Worm (Caenorhabditis elegans) whole organism, L3 larva: ENCODE data around the gene memb-1.

Source experiments
- R02D3.7 ChIP-seq: fragments of 150-350 bp; optimal IDR thresholded peaks from 2 replicates; lab custom pipeline; 2014; ENCODE audit warnings: missing biosample characterization, missing genetic modification characterization
- ZK546.5 ChIP-seq: sonication (generic microtip); optimal IDR thresholded peaks from 2 replicates; lab custom pipeline; 2017; ENCODE audit warnings: missing biosample characterization, missing genetic modification characterization
- ama-1 ChIP-seq: fragments of 150-350 bp; optimal IDR thresholded peaks from 2 replicates; lab custom pipeline; 2018
- ceh-16 ChIP-seq: sonication (generic microtip); optimal IDR thresholded peaks from 2 replicates; lab custom pipeline; 2017; ENCODE audit warnings: missing biosample characterization, missing genetic modification characterization
- ceh-28 ChIP-seq: fragments of 150-350 bp; optimal IDR thresholded peaks from 2 replicates; lab custom pipeline; 2014; ENCODE audit warnings: missing biosample characterization, missing genetic modification reagents, missing genetic modification characterization
- ceh-82 ChIP-seq: fragments of 150-350 bp; optimal IDR thresholded peaks from 2 replicates; lab custom pipeline; 2014; ENCODE audit warnings: missing biosample characterization, missing genetic modification characterization
- ceh-9 ChIP-seq: sonication (generic microtip); optimal IDR thresholded peaks from 2 replicates; lab custom pipeline; 2018; ENCODE audit warnings: missing biosample characterization, missing genetic modification characterization
- egl-5 ChIP-seq: fragments of 150-350 bp; optimal IDR thresholded peaks from 2 replicates; lab custom pipeline; 2017; ENCODE audit warnings: missing biosample characterization, missing genetic modification reagents, missing genetic modification characterization, inconsistent platforms
- elt-2 ChIP-seq: sonication (generic microtip); optimal IDR thresholded peaks from 2 replicates; lab custom pipeline; 2016; ENCODE audit warnings: missing genetic modification reagents, mild to moderate bottlenecking, missing genetic modification characterization, missing compliant biosample characterization
- eor-1 ChIP-seq, 2 experiments: fragments of 150-350 bp; optimal IDR thresholded peaks; 2 replicates each; lab custom pipeline; 2014 to 2018; ENCODE audit warnings: missing biosample characterization in 2 of 2, missing genetic modification characterization in 2 of 2
- fkh-10 ChIP-seq: sonication (generic microtip); optimal IDR thresholded peaks from 2 replicates; lab custom pipeline; 2017; ENCODE audit warnings: missing biosample characterization, missing genetic modification reagents, missing genetic modification characterization
- fkh-2 ChIP-seq: fragments of 150-350 bp; optimal IDR thresholded peaks from 2 replicates; lab custom pipeline; 2014; ENCODE audit warnings: missing biosample characterization, missing genetic modification reagents, missing genetic modification characterization
- hmg-11 ChIP-seq: sonication (generic microtip); optimal IDR thresholded peaks from 2 replicates; lab custom pipeline; 2016; ENCODE audit warnings: missing genetic modification characterization, missing compliant biosample characterization
- jun-1 ChIP-seq: fragments of 150-350 bp; optimal IDR thresholded peaks from 2 replicates; lab custom pipeline; 2014; ENCODE audit warnings: missing biosample characterization, missing genetic modification reagents, missing genetic modification characterization
- lin-15B ChIP-seq: fragments of 150-350 bp; optimal IDR thresholded peaks from 2 replicates; lab custom pipeline; 2014; ENCODE audit warnings: missing biosample characterization, missing genetic modification characterization
- lin-39 ChIP-seq: fragments of 150-350 bp; optimal IDR thresholded peaks from 2 replicates; lab custom pipeline; 2018; ENCODE audit warnings: missing biosample characterization, missing genetic modification reagents, missing genetic modification characterization
- mml-1 ChIP-seq: fragments of 150-350 bp; sonication (generic microtip); optimal IDR thresholded peaks from 3 replicates; lab custom pipeline; 2014; ENCODE audit warnings: missing biosample characterization, missing genetic modification characterization
- nfya-1 ChIP-seq: sonication (generic microtip); optimal IDR thresholded peaks from 2 replicates; lab custom pipeline; 2017; ENCODE audit warnings: missing genetic modification characterization, mild to moderate bottlenecking, missing compliant biosample characterization, antibody characterized with exemption, moderate library complexity; ENCODE audit not compliant: insufficient read depth
- nhr-11 ChIP-seq: fragments of 150-350 bp; optimal IDR thresholded peaks from 2 replicates; lab custom pipeline; 2014; ENCODE audit warnings: missing biosample characterization, missing genetic modification characterization
- nhr-12 ChIP-seq: fragments of 150-350 bp; optimal IDR thresholded peaks from 2 replicates; lab custom pipeline; 2014; ENCODE audit warnings: missing biosample characterization, missing genetic modification characterization
- nhr-23 ChIP-seq: fragments of 150-350 bp; optimal IDR thresholded peaks from 2 replicates; lab custom pipeline; 2014; ENCODE audit warnings: missing biosample characterization, missing genetic modification reagents, missing genetic modification characterization
- nhr-25 ChIP-seq: sonication (generic microtip); optimal IDR thresholded peaks from 2 replicates; lab custom pipeline; 2017; ENCODE audit warnings: missing biosample characterization, missing genetic modification characterization
- nhr-28 ChIP-seq: fragments of 150-350 bp; optimal IDR thresholded peaks from 2 replicates; lab custom pipeline; 2014; ENCODE audit warnings: missing biosample characterization, missing genetic modification characterization
- nhr-77 ChIP-seq: fragments of 150-350 bp; optimal IDR thresholded peaks from 2 replicates; lab custom pipeline; 2014; ENCODE audit warnings: missing biosample characterization, missing genetic modification characterization
- pha-4 ChIP-seq: fragments of 150-350 bp; optimal IDR thresholded peaks from 2 replicates; lab custom pipeline; 2014; ENCODE audit warnings: missing biosample characterization, missing genetic modification reagents, missing genetic modification characterization
- sea-2 ChIP-seq: fragments of 150-350 bp; sonication (generic microtip); optimal IDR thresholded peaks from 4 replicates; lab custom pipeline; 2014; ENCODE audit warnings: missing biosample characterization, missing genetic modification reagents, missing genetic modification characterization
- snpc-4 ChIP-seq: fragments of 150-350 bp; optimal IDR thresholded peaks from 2 replicates; lab custom pipeline; 2014; ENCODE audit warnings: missing biosample characterization, missing genetic modification characterization
- tbx-2 ChIP-seq: sonication (generic microtip); optimal IDR thresholded peaks from 2 replicates; lab custom pipeline; 2016; ENCODE audit warnings: mild to moderate bottlenecking, missing genetic modification characterization, missing compliant biosample characterization
- zag-1 ChIP-seq: fragments of 150-350 bp; optimal IDR thresholded peaks from 2 replicates; lab custom pipeline; 2014; ENCODE audit warnings: missing biosample characterization, missing genetic modification characterization
- ztf-4 ChIP-seq: fragments of 150-350 bp; optimal IDR thresholded peaks from 2 replicates; lab custom pipeline; 2014; ENCODE audit warnings: missing biosample characterization, missing genetic modification characterization

The memb-1 gene

DNA sequence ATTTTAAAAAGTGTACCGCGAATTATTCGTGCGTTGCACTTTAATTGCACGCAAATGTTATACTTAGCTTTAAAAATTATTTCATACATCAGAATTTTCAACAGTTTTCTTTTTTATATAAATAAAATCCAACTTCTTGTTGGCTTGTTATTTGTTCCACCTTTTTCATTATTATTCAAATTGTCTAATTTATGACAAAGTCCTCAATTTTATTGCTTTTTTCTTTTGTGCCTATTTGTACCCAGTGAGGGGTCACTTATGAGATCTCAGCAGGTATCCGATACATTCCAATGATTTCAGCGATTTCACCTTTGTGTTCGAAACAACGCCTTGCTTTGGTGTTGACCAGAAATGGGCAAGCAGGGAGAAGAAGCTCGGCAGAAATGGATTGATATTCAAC, 44.0 kb downstream of the memb-1 start, which contains the start of gene fln-2:
fln-2 (plus strand) TSS at position 301 of the 400 bp plus-strand sequence.
- TF ChIP-seq nhr-77 (tag; lab: Kevin White, UChicago) (no peak), lin-39 (tag; lab: Kevin White, UChicago) (no peak), tbx-2 (tag; lab: Kevin White, UChicago) (no peak), ZK546.5 (tag; lab: Kevin White, UChicago) (no peak), jun-1 (tag; lab: Kevin White, UChicago) (no peak), hmg-11 (tag; lab: Kevin White, UChicago) (no peak), nhr-28 (no peak), sea-2 (GFP tag; lab: Kevin White, UChicago) (no peak), nhr-23 (tag; lab: Kevin White, UChicago) (no peak), egl-5 (tag; lab: Kevin White, UChicago) (no peak), snpc-4 (no peak), elt-2 (tag; lab: Kevin White, UChicago) (no peak), ztf-4 (tag; lab: Kevin White, UChicago) (no peak), nhr-11 (no peak), ceh-82 (tag; lab: Kevin White, UChicago) (no peak), ceh-9 (tag; lab: Kevin White, UChicago) (no peak), mml-1 (tag; lab: Kevin White, UChicago) (no peak)

DNA sequence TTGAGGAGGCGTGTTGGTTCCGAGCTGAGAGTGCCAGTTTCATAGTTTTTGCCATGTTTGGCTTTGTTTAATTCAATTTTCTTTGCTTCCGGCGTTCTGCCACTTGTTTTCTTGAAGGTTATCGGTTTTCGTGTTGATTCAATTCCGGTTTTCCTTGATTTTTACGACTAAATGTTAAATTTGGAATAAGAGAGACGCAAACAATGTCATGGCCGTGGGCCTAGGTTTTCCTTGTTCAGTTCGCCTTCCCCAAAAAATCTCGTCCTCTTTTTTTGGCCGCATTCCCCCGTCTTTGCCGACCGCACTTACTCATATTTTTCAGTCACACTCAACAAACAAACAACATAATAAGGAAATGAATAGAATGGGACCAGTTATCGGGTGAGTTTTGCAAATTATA, 47.6 kb downstream of the memb-1 start, which contains the start of gene C23F12.9:
C23F12.9 (plus strand) TSS at position 301 of the 400 bp plus-strand sequence.
- no peak for TF ChIP-seq ceh-28 (tag; lab: Kevin White, UChicago)
- no peak for TF ChIP-seq ama-1
- TF ChIP-seq egl-5 (tag; lab: Kevin White, UChicago): no peak
- TF ChIP-seq ceh-16: no peak
- TF ChIP-seq lin-15B (tag; lab: Kevin White, UChicago): no peak
- TF ChIP-seq mml-1 (tag; lab: Kevin White, UChicago): no peak
- TF ChIP-seq R02D3.7 (tag; lab: Kevin White, UChicago): no peak
- no peak for TF ChIP-seq nhr-12
- no peak for TF ChIP-seq eor-1 (tag; optimal IDR thresholded peaks at IDR 0.05; lab: Kevin White, UChicago)
- no peak for TF ChIP-seq nhr-25
- TF ChIP-seq nfya-1 (tag; lab: Kevin White, UChicago): no peak
- TF ChIP-seq lin-39 (tag; lab: Kevin White, UChicago): no peak
- TF ChIP-seq zag-1: no peak
- TF ChIP-seq sea-2 (GFP tag; lab: Kevin White, UChicago): no peak
- TF ChIP-seq, all 47 proteins: peak for 0

DNA sequence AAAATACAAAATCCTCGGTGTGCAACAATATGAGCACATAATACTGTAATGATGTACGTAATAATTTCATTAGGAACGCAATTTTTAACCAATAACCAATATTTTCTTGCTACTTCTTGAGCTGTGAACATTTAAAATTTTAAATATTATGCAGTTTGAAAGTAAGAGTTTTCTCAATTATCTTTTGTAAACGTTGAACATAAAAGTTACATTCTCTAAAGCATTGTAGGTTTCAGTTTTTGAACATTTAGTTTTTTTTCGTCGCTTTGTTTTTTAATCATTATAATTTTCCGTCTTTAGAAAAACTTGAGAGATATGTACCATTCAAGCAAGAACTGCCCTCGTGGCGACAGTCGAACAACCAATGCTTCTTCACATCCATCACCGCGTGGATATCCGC, 50.0 kb downstream of the memb-1 start, which contains the start of gene C23F12.3:
C23F12.3 (plus strand) TSS at position 301 of the 400 bp plus-strand sequence.
- TF ChIP-seq pha-4 (tag; lab: Kevin White, UChicago) (no peak), fkh-2 (tag; lab: Kevin White, UChicago) (no peak), jun-1 (tag; lab: Kevin White, UChicago) (no peak), lin-15B (tag; lab: Kevin White, UChicago) (no peak), tbx-2 (tag; lab: Kevin White, UChicago) (no peak), ceh-28 (tag; lab: Kevin White, UChicago) (no peak), fkh-10 (GFP tag; lab: Kevin White, UChicago) (no peak)
